Worm (Caenorhabditis elegans): ENCODE results near the gene col-144.

Gene col-144

ce11 chrV:9166306-9166705 lies 5.9 kb upstream of the col-144 start (continued):
- TF ChIP-seq unc-130 (tag; optimal IDR thresholded peaks at IDR 0.05) (no peak), lir-3 (tag; optimal IDR thresholded peaks at IDR 0.05; ENCODE audit: poor library complexity) (no peak), egl-13 (tag; optimal IDR thresholded peaks at IDR 0.05) (no peak), nhr-19 (GFP tag; conservative IDR thresholded peaks at IDR 0.05) (no peak), sup-37 (GFP tag; optimal IDR thresholded peaks at IDR 0.05) (no peak), aha-1 (tag; optimal IDR thresholded peaks at IDR 0.05) (no peak), ceh-88 (GFP tag; IDR thresholded peaks at IDR 0.05) (no peak), lin-13 (GFP tag; optimal IDR thresholded peaks at IDR 0.05) (no peak), nhr-85 (tag) (peak; percentile 89), nhr-76 (tag; optimal IDR thresholded peaks at IDR 0.05) (no peak), rnt-1 (tag; optimal IDR thresholded peaks at IDR 0.05) (peak; percentile 37), ceh-63 (GFP tag; optimal IDR thresholded peaks at IDR 0.05) (no peak), ets-5 (GFP tag; IDR thresholded peaks at IDR 0.05) (no peak), ceh-82 (tag; optimal IDR thresholded peaks at IDR 0.05) (peak in 1 of 3 experiments; percentile 12), aly-2 (tag; optimal IDR thresholded peaks at IDR 0.05) (no peak), mef-2 (tag; optimal IDR thresholded peaks at IDR 0.05) (no peak), zip-4 (GFP tag; optimal IDR thresholded peaks at IDR 0.05) (no peak), pag-3 (tag; optimal IDR thresholded peaks at IDR 0.05; ENCODE audit: borderline replicate concordance, insufficient read depth) (no peak), hlh-4 (tag; optimal IDR thresholded peaks at IDR 0.05) (no peak), swsn-7 (tag; optimal IDR thresholded peaks at IDR 0.05) (no peak), fos-1 (tag; optimal IDR thresholded peaks at IDR 0.05) (no peak), efl-1 (optimal IDR thresholded peaks at IDR 0.05) (no peak), efl-1 (GFP tag; optimal IDR thresholded peaks at IDR 0.05 in 1 of 2) (no peak), alr-1 (tag; optimal IDR thresholded peaks at IDR 0.05; ENCODE audit: borderline replicate concordance) (no peak), fkh-10 (GFP tag; optimal IDR thresholded peaks at IDR 0.05) (no peak), ama-1 (optimal IDR thresholded peaks at IDR 0.05) (no peak), egl-27 (tag; optimal IDR thresholded peaks at IDR 0.05) (no peak), skn-1 (tag; optimal IDR thresholded peaks at IDR 0.05) (no peak), sox-4 (tag; optimal IDR thresholded peaks at IDR 0.05) (no peak), hlh-17 (GFP tag; optimal IDR thresholded peaks at IDR 0.05; ENCODE audit: borderline replicate concordance) (no peak), C04F5.9 (tag; optimal IDR thresholded peaks at IDR 0.05) (no peak), sptf-1 (tag; optimal IDR thresholded peaks at IDR 0.05) (no peak), vab-15 (tag; optimal IDR thresholded peaks at IDR 0.05) (no peak), nhr-77 (tag; optimal IDR thresholded peaks at IDR 0.05) (no peak), nhr-47 (tag; optimal IDR thresholded peaks at IDR 0.05) (peak; percentile 13), lin-35 (GFP tag; optimal IDR thresholded peaks at IDR 0.05) (no peak), elt-3 (tag; optimal IDR thresholded peaks at IDR 0.05) (peak in 1 of 6 experiments; percentile 35), snpc-4 (tag; optimal IDR thresholded peaks at IDR 0.05) (no peak), nhr-11 (tag; optimal IDR thresholded peaks at IDR 0.05) (no peak), dpl-1 (GFP tag; optimal IDR thresholded peaks at IDR 0.05) (no peak)

ce11 chrV:9165073-9165699 lies 4.7 kb upstream of the col-144 start, which contains the start of gene col-10:
Gene col-10, minus strand, starts transcription at chrV:9165307.
- TF ChIP-seq snpc-4 (tag; optimal IDR thresholded peaks at IDR 0.05) (no peak), tlp-1 (tag; optimal IDR thresholded peaks at IDR 0.05) (no peak), sox-4 (tag; optimal IDR thresholded peaks at IDR 0.05) (no peak), ztf-4 (tag; optimal IDR thresholded peaks at IDR 0.05) (peak; percentile 29), aha-1 (tag; optimal IDR thresholded peaks at IDR 0.05) (no peak), grh-1 (GFP tag; IDR thresholded peaks at IDR 0.05) (peak; percentile 18; the same call in 1 of the 2 replicates), nhr-84 (tag; optimal IDR thresholded peaks at IDR 0.05) (no peak), lin-13 (GFP tag; optimal IDR thresholded peaks at IDR 0.05) (no peak), unc-86 (tag; optimal IDR thresholded peaks at IDR 0.05) (no peak), tbx-2 (tag; optimal IDR thresholded peaks at IDR 0.05) (no peak), lin-15B (tag; optimal IDR thresholded peaks at IDR 0.05) (no peak), Y116A8C.19 (tag; optimal IDR thresholded peaks at IDR 0.05; ENCODE audit: borderline replicate concordance) (no peak), fkh-10 (GFP tag; optimal IDR thresholded peaks at IDR 0.05) (no peak), aly-2 (tag; optimal IDR thresholded peaks at IDR 0.05) (no peak), C34B4.2 (tag; optimal IDR thresholded peaks at IDR 0.05) (no peak), fkh-4 (tag; optimal IDR thresholded peaks at IDR 0.05; ENCODE audit: borderline replicate concordance) (no peak), nhr-47 (tag; optimal IDR thresholded peaks at IDR 0.05) (peak; percentile 34), xbp-1 (tag; optimal IDR thresholded peaks at IDR 0.05) (peak; percentile 23), snu-23 (GFP tag; optimal IDR thresholded peaks at IDR 0.05) (peak; percentile 74), lsy-2 (tag; optimal IDR thresholded peaks at IDR 0.05) (peak in 1 of 2 experiments; percentile 7), ets-5 (GFP tag; IDR thresholded peaks at IDR 0.05) (no peak), zip-4 (GFP tag; optimal IDR thresholded peaks at IDR 0.05) (no peak), skn-1 (tag; optimal IDR thresholded peaks at IDR 0.05) (no peak)

Measured in whole organism, L1 larva.